Worm (Caenorhabditis elegans) whole organism, midembryonic: ENCODE data around the gene C05D10.4.

Experiments
- T22C8.4 ChIP-seq: fragments of 200-800 bp; sonication (Bioruptor generic); IDR thresholded peaks from 2 replicates; pipeline ENCODE4 v1.3.6; 2022; ENCODE audit warnings: missing genetic modification characterization, missing compliant biosample characterization
- cog-1 ChIP-seq: sonication (generic microtip); optimal IDR thresholded peaks from 2 replicates; lab custom pipeline; 2016; ENCODE audit warnings: missing genetic modification characterization, missing compliant biosample characterization
- flt-1 ChIP-seq: fragments of 200-800 bp; sonication (Bioruptor generic); IDR thresholded peaks from 2 replicates; pipeline ENCODE4 v1.3.6; 2022; ENCODE audit warnings: missing genetic modification characterization, missing compliant biosample characterization
- klf-2 ChIP-seq: fragments of 200-800 bp; sonication (Bioruptor generic); conservative IDR thresholded peaks from 2 replicates; pipeline ENCODE4 v1.3.6; 2022; ENCODE audit warnings: missing genetic modification reagents, missing genetic modification characterization, missing compliant biosample characterization
- med-1 ChIP-seq: sonication (generic microtip); optimal IDR thresholded peaks from 2 replicates; lab custom pipeline; 2017; ENCODE audit warnings: missing genetic modification characterization, mild to moderate bottlenecking, missing compliant biosample characterization, antibody characterized with exemption, missing genetic modification reagents; ENCODE audit not compliant: insufficient read depth
- ref-1 ChIP-seq: fragments of 200-800 bp; sonication (Bioruptor generic); conservative IDR thresholded peaks from 2 replicates; pipeline ENCODE4 v1.3.6; 2022; ENCODE audit warnings: missing genetic modification reagents, missing genetic modification characterization, missing compliant biosample characterization
- tab-1 ChIP-seq: fragments of 200-800 bp; sonication (Bioruptor generic); IDR thresholded peaks from 2 replicates; pipeline ENCODE4 v1.3.6; 2022; ENCODE audit warnings: missing genetic modification characterization, missing compliant biosample characterization
- ztf-23 ChIP-seq: fragments of 200-800 bp; sonication (Bioruptor generic); IDR thresholded peaks from 2 replicates; pipeline ENCODE4 v1.3.6; 2022; ENCODE audit warnings: missing genetic modification reagents, missing genetic modification characterization, missing compliant biosample characterization
- ztf-29 ChIP-seq: fragments of 200-800 bp; sonication (Bioruptor generic); IDR thresholded peaks from 2 replicates; pipeline ENCODE4 v1.3.6; 2022; ENCODE audit warnings: missing genetic modification reagents, missing genetic modification characterization, missing compliant biosample characterization

The C05D10.4 gene

ce11 chrIII:6139932-6140612 is 37.4 kb upstream of the C05D10.4 start:
- TF ChIP-seq klf-2 (GFP tag; lab: Robert Waterston, UW) (no peak), ztf-23 (GFP tag; lab: Robert Waterston, UW) (no peak), tab-1 (GFP tag; lab: Robert Waterston, UW) (no peak), flt-1 (GFP tag; lab: Robert Waterston, UW) (no peak), T22C8.4 (no peak), ref-1 (GFP tag; lab: Robert Waterston, UW) (no peak), med-1 (GFP tag; lab: Kevin White, UChicago) (no peak), cog-1 (no peak), ztf-29 (no peak)

- TF ChIP-seq med-1 (GFP tag; lab: Kevin White, UChicago) (no peak), klf-2 (GFP tag; lab: Robert Waterston, UW) (no peak), ztf-29 (no peak)
These were observed 36.7 kb upstream of the C05D10.4 start for ce11 chrIII:6139328-6139727.

- TF ChIP-seq tab-1 (GFP tag; lab: Robert Waterston, UW), result no peak
- TF ChIP-seq flt-1 (GFP tag; lab: Robert Waterston, UW), result no peak
- no peak for TF ChIP-seq ztf-29
- 0 out of 2 replicates have a peak, but pooled peaks have one; percentile 27 for TF ChIP-seq ztf-23 (GFP tag; lab: Robert Waterston, UW)
- TF ChIP-seq klf-2 (GFP tag; lab: Robert Waterston, UW), result no peak
- TF ChIP-seq T22C8.4, result no peak
- TF ChIP-seq cog-1, result no peak
These were observed 35.8 kb upstream of the C05D10.4 start for ce11 chrIII:6138457-6138856.

ce11 chrIII:6137431-6137830 is 34.8 kb upstream of the C05D10.4 start:
- TF ChIP-seq klf-2 (GFP tag; lab: Robert Waterston, UW) (no peak), flt-1 (GFP tag; lab: Robert Waterston, UW) (peak; percentile 41; the same call in 1 of the 2 replicates)

ce11 chrIII:6136178-6136577 is 33.5 kb upstream of the C05D10.4 start, which contains the start of gene mvk-1:
Gene mvk-1, minus strand, starts transcription at chrIII:6136278.
- TF ChIP-seq cog-1, result no peak

- TF ChIP-seq klf-2 (GFP tag; lab: Robert Waterston, UW), result no peak
- no peak for TF ChIP-seq T22C8.4
- TF ChIP-seq tab-1 (GFP tag; lab: Robert Waterston, UW), result no peak
- TF ChIP-seq flt-1 (GFP tag; lab: Robert Waterston, UW), result no peak
- TF ChIP-seq cog-1, result no peak
- no peak for TF ChIP-seq ref-1 (GFP tag; lab: Robert Waterston, UW)
- no peak for TF ChIP-seq ztf-29
- no peak for TF ChIP-seq ztf-23 (GFP tag; lab: Robert Waterston, UW)
These were observed 32.5 kb upstream of the C05D10.4 start for ce11 chrIII:6135211-6135610.

ce11 chrIII:6134111-6134510 is 31.4 kb upstream of the C05D10.4 start:
- TF ChIP-seq med-1 (GFP tag; lab: Kevin White, UChicago) (no peak), ztf-29 (no peak), ref-1 (GFP tag; lab: Robert Waterston, UW) (no peak), klf-2 (GFP tag; lab: Robert Waterston, UW) (no peak), tab-1 (GFP tag; lab: Robert Waterston, UW) (no peak), flt-1 (GFP tag; lab: Robert Waterston, UW) (no peak), cog-1 (no peak), T22C8.4 (no peak), ztf-23 (GFP tag; lab: Robert Waterston, UW) (no peak)

ce11 chrIII:6133389-6133789 is 30.7 kb upstream of the C05D10.4 start:
- TF ChIP-seq flt-1 (GFP tag; lab: Robert Waterston, UW), result 0 out of 2 replicates have a peak, but pooled peaks have one; percentile 6

- TF ChIP-seq T22C8.4, result no peak
- no peak for TF ChIP-seq cog-1
- no peak for TF ChIP-seq klf-2 (GFP tag; lab: Robert Waterston, UW)
- no peak for TF ChIP-seq ztf-23 (GFP tag; lab: Robert Waterston, UW)
- no peak for TF ChIP-seq med-1 (GFP tag; lab: Kevin White, UChicago)
- no peak for TF ChIP-seq ztf-29
- no peak for TF ChIP-seq ref-1 (GFP tag; lab: Robert Waterston, UW)
- no peak for TF ChIP-seq flt-1 (GFP tag; lab: Robert Waterston, UW)
- no peak for TF ChIP-seq tab-1 (GFP tag; lab: Robert Waterston, UW)
These were observed 29.4 kb upstream of the C05D10.4 start for ce11 chrIII:6132068-6132467.

ce11 chrIII:6123647-6124046 is 21.0 kb upstream of the C05D10.4 start:
- TF ChIP-seq ztf-29, result no peak
- TF ChIP-seq flt-1 (GFP tag; lab: Robert Waterston, UW), result 0 out of 2 replicates have a peak, but pooled peaks have one; percentile 35

- TF ChIP-seq T22C8.4, result no peak
- no peak for TF ChIP-seq cog-1
- TF ChIP-seq klf-2 (GFP tag; lab: Robert Waterston, UW), result no peak
- TF ChIP-seq ztf-23 (GFP tag; lab: Robert Waterston, UW), result no peak
- no peak for TF ChIP-seq med-1 (GFP tag; lab: Kevin White, UChicago)
- no peak for TF ChIP-seq tab-1 (GFP tag; lab: Robert Waterston, UW)
- no peak for TF ChIP-seq ref-1 (GFP tag; lab: Robert Waterston, UW)
- no peak for TF ChIP-seq ztf-29
- TF ChIP-seq flt-1 (GFP tag; lab: Robert Waterston, UW), result no peak
These were observed 18.3 kb upstream of the C05D10.4 start for ce11 chrIII:6120990-6121389.
